Worm (Caenorhabditis elegans) whole organism, young adult: ENCODE results near the gene dnc-3.

Experiments used
- aptf-3 ChIP-seq: fragments of 200-800 bp; sonication (Bioruptor generic); IDR thresholded peaks from 2 replicates; pipeline ENCODE4 v1.3.6; 2022; ENCODE audit warnings: missing genetic modification characterization, missing compliant biosample characterization
- ceh-79 ChIP-seq: sonication (generic microtip); optimal IDR thresholded peaks from 2 replicates; lab custom pipeline; 2017; ENCODE audit warnings: mild to moderate bottlenecking, missing genetic modification characterization, missing compliant biosample characterization
- dox-1 ChIP-seq: fragments of 200-800 bp; sonication (Bioruptor generic); IDR thresholded peaks from 2 replicates; pipeline ENCODE4 v1.3.6; 2022; ENCODE audit warnings: missing genetic modification reagents, missing genetic modification characterization, missing compliant biosample characterization
- dpl-1 ChIP-seq: fragments of 150-350 bp; optimal IDR thresholded peaks from 2 replicates; lab custom pipeline; 2014; ENCODE audit warnings: missing biosample characterization, missing genetic modification reagents, missing genetic modification characterization
- ekl-4 ChIP-seq: fragments of 200-800 bp; sonication (Bioruptor generic); IDR thresholded peaks from 2 replicates; pipeline ENCODE4 v1.3.6; 2022; ENCODE audit warnings: missing genetic modification reagents, missing genetic modification characterization, missing compliant biosample characterization
- hsf-1 ChIP-seq: fragments of 200-800 bp; sonication (Bioruptor generic); IDR thresholded peaks from 2 replicates; pipeline ENCODE4 v1.3.6; 2022; ENCODE audit warnings: missing genetic modification reagents, missing genetic modification characterization, missing compliant biosample characterization
- rcor-1 ChIP-seq: fragments of 200-800 bp; sonication (Bioruptor generic); IDR thresholded peaks from 2 replicates; pipeline ENCODE4 v1.3.6; 2022; ENCODE audit warnings: missing genetic modification reagents, missing genetic modification characterization, missing compliant biosample characterization
- snpc-4 ChIP-seq, 5 experiments: fragments of 150-350 bp in 1 of 5; sonication (generic microtip) in 4 of 5; optimal IDR thresholded peaks; 2 replicates each; lab custom pipeline; 2014 to 2018; ENCODE audit warnings: missing genetic modification characterization in 5 of 5, missing biosample characterization in 3 of 5, antibody characterized with exemption in 2 of 5, mild to moderate bottlenecking in 2 of 5, missing compliant biosample characterization in 2 of 5, missing genotype in 2 of 5, moderate library complexity in 2 of 5, missing genetic modification reagents in 1 of 5
- sptf-2 ChIP-seq: fragments of 200-800 bp; sonication (Bioruptor generic); optimal IDR thresholded peaks from 2 replicates; lab custom pipeline; 2018; ENCODE audit warnings: mild to moderate bottlenecking, missing genetic modification characterization, missing compliant biosample characterization
- ztf-25 ChIP-seq: fragments of 200-800 bp; sonication (Bioruptor generic); IDR thresholded peaks from 2 replicates; pipeline ENCODE4 v1.3.6; 2022; ENCODE audit warnings: missing genetic modification reagents, missing genetic modification characterization, missing compliant biosample characterization

ce11 chrII:3547282-3547681 is 6.2 kb upstream of the dnc-3 start:
- TF ChIP-seq snpc-4 (GFP tag; optimal IDR thresholded peaks at IDR 0.05; lab: Kevin White, UChicago) = no peak
- TF ChIP-seq snpc-4 (tag; optimal IDR thresholded peaks at IDR 0.05; lab: Kevin White, UChicago) = no peak
- no peak for TF ChIP-seq ekl-4
- no peak for TF ChIP-seq dpl-1 (GFP tag; lab: Kevin White, UChicago)
- TF ChIP-seq dox-1 = no peak
- TF ChIP-seq sptf-2 (GFP tag; lab: Kevin White, UChicago) = no peak
- no peak for TF ChIP-seq aptf-3 (GFP tag; lab: Robert Waterston, UW)
- no peak for TF ChIP-seq rcor-1
- TF ChIP-seq ztf-25 (GFP tag; lab: Robert Waterston, UW) = no peak
- TF ChIP-seq hsf-1 = no peak
- no peak for TF ChIP-seq ceh-79
